Fruit fly (Drosophila melanogaster) whole organism, prepupa: ENCODE measurements around the gene twit.

Source experiments
- Blimp-1 ChIP-seq: fragments of 200-800 bp; sonication (Bioruptor generic); optimal IDR thresholded peaks from 3 replicates; lab custom pipeline; 2017; ENCODE audit warnings: missing biosample characterization, missing genetic modification characterization, mild to moderate bottlenecking, moderate library complexity, missing genetic modification reagents
- CG11294 ChIP-seq: fragments of 200-800 bp; sonication (Bioruptor generic); IDR thresholded peaks from 2 replicates; pipeline ENCODE4 v1.3.6; 2022; ENCODE audit warnings: missing biosample characterization, missing genetic modification characterization
- CG31627 ChIP-seq: fragments of 200-800 bp; sonication (Bioruptor generic); optimal IDR thresholded peaks from 3 replicates; lab custom pipeline; 2016; ENCODE audit warnings: missing biosample characterization, missing genetic modification characterization
- CG34406 ChIP-seq: fragments of 200-800 bp; sonication (Bioruptor generic); optimal IDR thresholded peaks from 3 replicates; lab custom pipeline; 2016; ENCODE audit warnings: missing biosample characterization, missing genetic modification characterization
- Ets21C ChIP-seq: fragments of 200-800 bp; sonication (Bioruptor generic); optimal IDR thresholded peaks from 3 replicates; lab custom pipeline; 2016; ENCODE audit warnings: missing biosample characterization, missing genetic modification characterization
- Gug ChIP-seq: fragments of 200-800 bp; sonication (Bioruptor generic); IDR thresholded peaks from 2 replicates; pipeline ENCODE4 v1.3.6; 2022; ENCODE audit warnings: missing biosample characterization, missing genetic modification characterization
- Hr4 ChIP-seq: fragments of 200-800 bp; sonication (Bioruptor generic); optimal IDR thresholded peaks from 3 replicates; lab custom pipeline; 2016; ENCODE audit warnings: missing biosample characterization, missing genetic modification characterization
- Smox ChIP-seq: fragments of 200-800 bp; sonication (Bioruptor generic); optimal IDR thresholded peaks from 3 replicates; lab custom pipeline; 2016; ENCODE audit warnings: missing biosample characterization, missing genetic modification characterization
- Sox102F ChIP-seq: fragments of 200-800 bp; sonication (Bioruptor generic); optimal IDR thresholded peaks from 2 replicates; lab custom pipeline; 2016; ENCODE audit warnings: missing biosample characterization, mild to moderate bottlenecking, missing genetic modification characterization
- Sox15 ChIP-seq: fragments of 200-800 bp; sonication (Bioruptor generic); optimal IDR thresholded peaks from 3 replicates; lab custom pipeline; 2016; ENCODE audit warnings: missing biosample characterization, missing genetic modification characterization
- dac ChIP-seq: fragments of 200-800 bp; sonication (Bioruptor generic); optimal IDR thresholded peaks from 2 replicates; lab custom pipeline; 2017; ENCODE audit warnings: missing biosample characterization, mild to moderate bottlenecking, missing genetic modification characterization
- fd85E ChIP-seq: fragments of 200-800 bp; sonication (Bioruptor generic); optimal IDR thresholded peaks from 3 replicates; lab custom pipeline; 2016; ENCODE audit warnings: missing biosample characterization, missing genetic modification characterization
- fkh ChIP-seq: fragments of 200-800 bp; sonication (Bioruptor generic); optimal IDR thresholded peaks from 3 replicates; lab custom pipeline; 2017; ENCODE audit warnings: missing biosample characterization, mild to moderate bottlenecking, missing genetic modification characterization, moderate library complexity
- lz ChIP-seq: fragments of 200-800 bp; sonication (Bioruptor generic); optimal IDR thresholded peaks from 3 replicates; lab custom pipeline; 2016; ENCODE audit warnings: missing biosample characterization, missing genetic modification characterization

DNA sequence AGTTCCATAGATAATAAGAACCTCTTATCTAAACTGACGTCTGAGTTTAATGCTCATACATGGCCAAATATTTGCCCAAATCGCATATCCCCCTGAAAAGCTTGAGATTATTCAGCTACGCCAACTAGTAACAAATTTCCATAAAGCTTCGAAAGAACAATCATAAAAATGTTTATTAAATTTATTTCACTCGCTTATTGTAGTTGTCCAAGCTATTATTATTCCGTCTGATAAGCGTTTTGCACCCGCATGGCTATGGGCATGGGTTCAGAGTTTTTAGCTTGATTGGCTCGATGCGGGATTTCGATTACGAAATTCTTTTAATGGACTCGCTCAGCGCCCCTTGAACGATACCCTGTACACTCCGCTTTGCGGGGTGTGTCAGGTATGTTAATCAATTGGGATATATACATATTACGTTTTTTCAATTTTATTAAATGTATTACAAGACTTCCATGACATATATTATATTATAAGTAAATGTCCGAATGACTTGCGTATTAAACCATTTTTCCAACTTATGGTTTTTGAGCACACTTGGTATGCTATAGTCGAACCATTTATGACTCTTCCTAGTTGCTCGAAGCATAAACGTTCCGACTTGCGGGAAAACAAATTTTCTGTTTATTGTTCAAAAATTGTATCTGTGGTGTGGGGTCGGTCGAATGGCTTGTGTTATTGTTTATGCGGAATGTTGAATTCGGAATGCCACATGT, 46.6 kb upstream of the twit start:
- 0 out of 2 replicates have a peak, but pooled peaks have one; percentile 38 for TF ChIP-seq CG11294
- TF ChIP-seq lz (GFP tag; lab: Kevin White, UChicago), result peak; percentile 68
- TF ChIP-seq CG31627, result peak; percentile 62
- no peak for TF ChIP-seq fd85E (GFP tag; lab: Kevin White, UChicago)
- TF ChIP-seq Gug (GFP tag; lab: Robert Waterston, UW), result peak; percentile 63
- TF ChIP-seq Sox15 (GFP tag; lab: Kevin White, UChicago), result peak; percentile 58
- peak; percentile 40 for TF ChIP-seq dac
- peak; percentile 60 for TF ChIP-seq fkh (GFP tag; lab: Kevin White, UChicago)
- TF ChIP-seq Hr4, result peak; percentile 72
- TF ChIP-seq Blimp-1 (GFP tag; lab: Kevin White, UChicago), result peak; percentile 34
- TF ChIP-seq Sox102F (GFP tag; lab: Kevin White, UChicago), result peak; percentile 78
- TF ChIP-seq CG34406, result peak; percentile 68
- TF ChIP-seq Ets21C (GFP tag; lab: Kevin White, UChicago), result peak; percentile 15
- peak; percentile 73 for TF ChIP-seq Smox (GFP tag; lab: Kevin White, UChicago)
